Fruit fly (Drosophila melanogaster) whole organism, embryonic: ENCODE measurements around the gene Muted.

Experiments
- CG32772 ChIP-seq: fragments of 200-800 bp; sonication (Bioruptor generic); IDR thresholded peaks from 2 replicates; pipeline ENCODE4 v1.3.6; 2022; ENCODE audit warnings: missing biosample characterization, missing genetic modification characterization
- CG3407 ChIP-seq: fragments of 200-800 bp; sonication (Bioruptor generic); optimal IDR thresholded peaks from 2 replicates; lab custom pipeline; 2018; ENCODE audit warnings: missing biosample characterization, mild to moderate bottlenecking, missing genetic modification characterization
- CG3726 ChIP-seq: fragments of 200-800 bp; sonication (Bioruptor generic); IDR thresholded peaks from 3 replicates; pipeline ENCODE4, ENCODE4 v1.3.6; 2022; ENCODE audit warnings: missing biosample characterization, missing genetic modification characterization
- CG4820 ChIP-seq: fragments of 200-800 bp; sonication (Bioruptor generic); optimal IDR thresholded peaks from 3 replicates; lab custom pipeline; 2016; ENCODE audit warnings: missing biosample characterization, missing genetic modification characterization
- HLHmδ ChIP-seq: fragments of 200-800 bp; sonication (Bioruptor generic); optimal IDR thresholded peaks from 2 replicates; lab custom pipeline; 2018; ENCODE audit warnings: missing biosample characterization, mild to moderate bottlenecking, missing genetic modification characterization, moderate library complexity
- gt ChIP-seq: fragments of 200-800 bp; sonication (Bioruptor generic); IDR thresholded peaks from 2 replicates; pipeline ENCODE4 v1.3.6; 2022; ENCODE audit warnings: missing biosample characterization, missing genetic modification characterization
- pzg ChIP-seq: fragments of 200-800 bp; sonication (Bioruptor generic); optimal IDR thresholded peaks from 3 replicates; lab custom pipeline; 2018; ENCODE audit warnings: missing biosample characterization, mild to moderate bottlenecking, missing genetic modification characterization, moderate library complexity

- TF ChIP-seq gt (GFP tag; lab: Robert Waterston, UW), result no peak
- no peak for TF ChIP-seq CG32772 (GFP tag; lab: Robert Waterston, UW)
- no peak for TF ChIP-seq CG3726
- no peak for TF ChIP-seq pzg (GFP tag; lab: Kevin White, UChicago)
- TF ChIP-seq CG4820 (GFP tag; lab: Kevin White, UChicago), result no peak
- no peak for TF ChIP-seq HLHmδ (GFP tag; lab: Kevin White, UChicago)
- no peak for TF ChIP-seq CG3407 (GFP tag; lab: Kevin White, UChicago)
Observed at dm6 chr3R:22342151-22342550, 20.3 kb upstream of the Muted start, which contains the start of gene CG5386.
